Worm (Caenorhabditis elegans) whole organism, early embryonic: ENCODE measurements around the gene nth-1.

Experiments
- B0310.2 ChIP-seq: sonication (generic microtip); optimal IDR thresholded peaks from 2 replicates; lab custom pipeline; 2016; ENCODE audit warnings: mild to moderate bottlenecking, missing genetic modification characterization, missing compliant biosample characterization
- F13C5.2 ChIP-seq: sonication (generic microtip); optimal IDR thresholded peaks from 2 replicates; lab custom pipeline; 2017; ENCODE audit warnings: mild to moderate bottlenecking, missing genetic modification characterization, inconsistent platforms, missing compliant biosample characterization
- aly-1 ChIP-seq: sonication (generic microtip); optimal IDR thresholded peaks from 2 replicates; lab custom pipeline; 2016; ENCODE audit warnings: missing genetic modification characterization, missing compliant biosample characterization
- ama-1 ChIP-seq: fragments of 150-350 bp; optimal IDR thresholded peaks from 2 replicates; lab custom pipeline; 2014
- ceh-13 ChIP-seq: fragments of 200-800 bp; sonication (Bioruptor generic); optimal IDR thresholded peaks from 2 replicates; lab custom pipeline; 2018; ENCODE audit warnings: mild to moderate bottlenecking, missing genetic modification characterization, missing compliant biosample characterization
- ceh-36 ChIP-seq: sonication (generic microtip); optimal IDR thresholded peaks from 2 replicates; lab custom pipeline; 2016; ENCODE audit warnings: missing genetic modification characterization, inconsistent platforms, missing compliant biosample characterization
- ets-7 ChIP-seq: sonication (generic microtip); optimal IDR thresholded peaks from 2 replicates; lab custom pipeline; 2016; ENCODE audit warnings: missing genotype, missing genetic modification characterization, missing compliant biosample characterization
- flt-1 ChIP-seq: fragments of 200-800 bp; sonication (Bioruptor generic); IDR thresholded peaks from 2 replicates; pipeline ENCODE4 v1.3.6; 2022; ENCODE audit warnings: missing genetic modification characterization, missing compliant biosample characterization
- hmbx-1 ChIP-seq: sonication (generic microtip); optimal IDR thresholded peaks from 2 replicates; lab custom pipeline; 2016; ENCODE audit warnings: mild to moderate bottlenecking, missing genetic modification characterization, missing compliant biosample characterization
- hmg-4 ChIP-seq: fragments of 200-800 bp; sonication (Bioruptor generic); optimal IDR thresholded peaks from 2 replicates; lab custom pipeline; 2018; ENCODE audit warnings: mild to moderate bottlenecking, missing genetic modification characterization, missing compliant biosample characterization
- hnd-1 ChIP-seq: sonication (generic microtip); optimal IDR thresholded peaks from 2 replicates; lab custom pipeline; 2016; ENCODE audit warnings: missing genetic modification characterization, missing compliant biosample characterization
- pes-1 ChIP-seq: fragments of 200-800 bp; sonication (Bioruptor generic); IDR thresholded peaks from 2 replicates; pipeline ENCODE4 v1.3.6; 2022; ENCODE audit warnings: missing genetic modification reagents, missing genetic modification characterization, missing compliant biosample characterization
- scrt-1 ChIP-seq: fragments of 200-800 bp; sonication (Bioruptor generic); IDR thresholded peaks from 2 replicates; pipeline ENCODE4 v1.3.6; 2022; ENCODE audit warnings: missing genetic modification characterization, missing compliant biosample characterization
- sea-1 ChIP-seq: fragments of 200-800 bp; sonication (Bioruptor generic); conservative IDR thresholded peaks from 2 replicates; pipeline ENCODE4 v1.3.6; 2022; ENCODE audit warnings: missing genetic modification characterization, missing compliant biosample characterization
- tbx-11 ChIP-seq: fragments of 200-800 bp; sonication (Bioruptor generic); IDR thresholded peaks from 2 replicates; pipeline ENCODE4 v1.3.6; 2022; ENCODE audit warnings: missing genetic modification characterization, missing compliant biosample characterization
- tbx-37 ChIP-seq: fragments of 200-800 bp; sonication (Bioruptor generic); conservative IDR thresholded peaks from 2 replicates; pipeline ENCODE4 v1.3.6; 2022; ENCODE audit warnings: missing genetic modification reagents, missing genetic modification characterization, missing compliant biosample characterization
- tra-4 ChIP-seq: sonication (generic microtip); optimal IDR thresholded peaks from 2 replicates; lab custom pipeline; 2017; ENCODE audit warnings: missing genetic modification characterization, missing compliant biosample characterization

Gene nth-1

ce11 chrIII:4265892-4266291, 28.2 kb downstream of the nth-1 start:
- TF ChIP-seq ceh-13 (GFP tag; lab: Kevin White, UChicago) (no peak), tbx-37 (no peak), flt-1 (GFP tag; lab: Robert Waterston, UW) (no peak), hmg-4 (GFP tag; lab: Kevin White, UChicago) (no peak), B0310.2 (tag; lab: Kevin White, UChicago) (no peak), ets-7 (tag; lab: Kevin White, UChicago) (no peak), ama-1 (lab: Kevin White, UChicago) (no peak)

- TF ChIP-seq sea-1 (GFP tag; lab: Robert Waterston, UW): no peak
- no peak for TF ChIP-seq tbx-37
- no peak for TF ChIP-seq tra-4 (tag; lab: Kevin White, UChicago)
- TF ChIP-seq B0310.2 (tag; lab: Kevin White, UChicago): no peak
- TF ChIP-seq ceh-13 (GFP tag; lab: Kevin White, UChicago): no peak
- TF ChIP-seq scrt-1 (GFP tag; lab: Robert Waterston, UW): no peak
- TF ChIP-seq ets-7 (tag; lab: Kevin White, UChicago): no peak
- TF ChIP-seq flt-1 (GFP tag; lab: Robert Waterston, UW): no peak
- TF ChIP-seq tbx-11: no peak
- TF ChIP-seq F13C5.2 (tag; lab: Kevin White, UChicago): no peak
- TF ChIP-seq pes-1 (GFP tag; lab: Robert Waterston, UW): no peak
- no peak for TF ChIP-seq hmg-4 (GFP tag; lab: Kevin White, UChicago)
- TF ChIP-seq hnd-1: no peak
Observed at ce11 chrIII:4263048-4263447, 31.0 kb downstream of the nth-1 start, which contains the start of gene T08A11.1. T08A11.1 (minus strand) TSS chrIII:4263148.

ce11 chrIII:4257896-4258295, 36.2 kb downstream of the nth-1 start:
- TF ChIP-seq tbx-37: no peak
- TF ChIP-seq pes-1 (GFP tag; lab: Robert Waterston, UW): no peak
- TF ChIP-seq B0310.2 (tag; lab: Kevin White, UChicago): no peak
- no peak for TF ChIP-seq hmbx-1 (tag; lab: Kevin White, UChicago)
- TF ChIP-seq ceh-13 (GFP tag; lab: Kevin White, UChicago): no peak
- TF ChIP-seq scrt-1 (GFP tag; lab: Robert Waterston, UW): no peak
- TF ChIP-seq F13C5.2 (tag; lab: Kevin White, UChicago): no peak
- TF ChIP-seq aly-1 (tag; lab: Kevin White, UChicago): no peak
- TF ChIP-seq ama-1 (lab: Kevin White, UChicago): no peak
- TF ChIP-seq flt-1 (GFP tag; lab: Robert Waterston, UW): no peak
- TF ChIP-seq tra-4 (tag; lab: Kevin White, UChicago): no peak

DNA sequence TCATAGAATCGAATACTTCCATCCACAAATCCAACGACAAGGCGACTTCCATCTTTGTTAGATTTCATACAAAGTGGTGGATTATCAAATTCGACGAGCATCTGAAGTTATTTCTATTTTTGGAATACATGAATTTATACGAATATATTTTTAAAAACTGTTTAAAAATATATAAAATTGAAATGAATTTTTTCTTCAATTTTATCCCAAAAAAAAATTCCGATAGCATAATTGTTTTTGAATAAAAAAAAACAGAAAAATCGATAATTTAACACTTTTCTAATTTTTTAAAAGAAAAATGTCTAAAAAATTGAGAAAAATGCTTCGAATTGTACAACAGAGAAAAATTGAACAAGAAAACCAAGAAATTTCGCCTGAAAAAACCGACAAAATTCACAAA, 46.5 kb downstream of the nth-1 start, which contains the start of gene Y44F5A.1:
Y44F5A.1 (minus strand) TSS at position 101 of the 400 bp plus-strand sequence.
- no peak for TF ChIP-seq hmbx-1 (tag; lab: Kevin White, UChicago)
- TF ChIP-seq flt-1 (GFP tag; lab: Robert Waterston, UW): no peak
- no peak for TF ChIP-seq aly-1 (tag; lab: Kevin White, UChicago)
- TF ChIP-seq F13C5.2 (tag; lab: Kevin White, UChicago): no peak
- TF ChIP-seq ets-7 (tag; lab: Kevin White, UChicago): no peak
- TF ChIP-seq ceh-36: no peak
- TF ChIP-seq ama-1 (lab: Kevin White, UChicago): no peak
- TF ChIP-seq tra-4 (tag; lab: Kevin White, UChicago): no peak
- no peak for TF ChIP-seq B0310.2 (tag; lab: Kevin White, UChicago)
- no peak for TF ChIP-seq scrt-1 (GFP tag; lab: Robert Waterston, UW)
- no peak for TF ChIP-seq tbx-37
- no peak for TF ChIP-seq hnd-1
- TF ChIP-seq tbx-11: no peak
- no peak for TF ChIP-seq pes-1 (GFP tag; lab: Robert Waterston, UW)
- no peak for TF ChIP-seq sea-1 (GFP tag; lab: Robert Waterston, UW)
- no peak for TF ChIP-seq ceh-13 (GFP tag; lab: Kevin White, UChicago)
- TF ChIP-seq hmg-4 (GFP tag; lab: Kevin White, UChicago): no peak

DNA sequence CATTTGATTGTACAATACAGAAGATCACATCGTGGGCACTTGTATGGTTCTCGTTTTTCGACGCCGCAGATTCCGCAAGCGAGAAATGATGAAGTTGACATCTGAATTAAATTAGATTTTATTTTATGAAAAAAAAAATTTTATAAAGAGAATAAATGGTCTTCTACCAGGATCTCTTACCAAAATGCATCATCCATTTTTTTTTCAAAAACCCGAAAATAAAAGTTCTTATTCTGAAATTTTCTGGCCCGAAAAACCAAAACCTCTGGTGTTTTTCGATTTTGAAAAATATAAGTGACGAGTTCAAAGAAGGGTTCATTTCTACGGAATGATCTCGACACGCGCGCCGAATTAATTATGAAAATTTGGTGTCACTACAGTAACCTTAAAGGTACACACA, 49.8 kb downstream of the nth-1 start, which contains the start of gene zhit-2:
zhit-2 (minus strand) TSS at position 101 of the 400 bp plus-strand sequence.
- no peak for TF ChIP-seq B0310.2 (tag; lab: Kevin White, UChicago)
- TF ChIP-seq F13C5.2 (tag; lab: Kevin White, UChicago): no peak
- no peak for TF ChIP-seq tbx-37
- TF ChIP-seq ceh-13 (GFP tag; lab: Kevin White, UChicago): no peak
- no peak for TF ChIP-seq hmbx-1 (tag; lab: Kevin White, UChicago)
- TF ChIP-seq ceh-36: no peak
- no peak for TF ChIP-seq pes-1 (GFP tag; lab: Robert Waterston, UW)
- TF ChIP-seq tra-4 (tag; lab: Kevin White, UChicago): no peak
- no peak for TF ChIP-seq tbx-11

DNA sequence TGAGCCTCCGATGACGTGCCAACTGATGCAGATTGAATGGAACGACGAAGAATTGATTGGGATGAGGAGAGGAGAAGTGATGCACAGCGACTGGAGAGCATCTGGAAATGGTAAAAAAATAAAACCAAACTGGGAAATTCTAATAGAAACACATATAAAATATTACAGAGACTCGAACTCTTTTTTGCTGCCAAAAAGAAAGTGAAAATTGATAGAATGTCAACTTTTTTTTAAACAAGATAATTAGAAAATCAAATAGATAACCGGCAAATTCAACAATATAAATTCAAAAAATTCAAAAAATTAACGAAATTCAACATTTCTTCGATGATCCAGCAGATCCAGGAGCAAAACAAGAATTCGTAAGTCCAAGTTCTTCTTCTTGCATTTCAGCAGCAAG, 50.6 kb downstream of the nth-1 start, which contains the start of gene mrpl-21:
mrpl-21 (minus strand) TSS at position 101 of the 400 bp plus-strand sequence.
- no peak for TF ChIP-seq F13C5.2 (tag; lab: Kevin White, UChicago)
- no peak for TF ChIP-seq flt-1 (GFP tag; lab: Robert Waterston, UW)
- TF ChIP-seq tbx-37: no peak
- TF ChIP-seq sea-1 (GFP tag; lab: Robert Waterston, UW): no peak
- TF ChIP-seq hmbx-1 (tag; lab: Kevin White, UChicago): no peak
- TF ChIP-seq tbx-11: no peak
- TF ChIP-seq ceh-36: no peak
- TF ChIP-seq ets-7 (tag; lab: Kevin White, UChicago): no peak
- TF ChIP-seq hmg-4 (GFP tag; lab: Kevin White, UChicago): no peak
- TF ChIP-seq scrt-1 (GFP tag; lab: Robert Waterston, UW): no peak
- no peak for TF ChIP-seq ama-1 (lab: Kevin White, UChicago)

ce11 chrIII:4242225-4242862, 51.7 kb downstream of the nth-1 start, which contains the start of gene F43C1.7:
F43C1.7 (minus strand) TSS chrIII:4242575.
- TF ChIP-seq hnd-1: no peak
- TF ChIP-seq F13C5.2 (tag; lab: Kevin White, UChicago): no peak
- no peak for TF ChIP-seq hmg-4 (GFP tag; lab: Kevin White, UChicago)
